Fruit fly (Drosophila melanogaster) whole organism, prepupa: Measurements from ENCODE around the gene chp.

Experiments used
- Blimp-1 ChIP-seq: fragments of 200-800 bp; sonication (Bioruptor generic); optimal IDR thresholded peaks from 3 replicates; lab custom pipeline; 2017; ENCODE audit warnings: missing biosample characterization, missing genetic modification characterization, mild to moderate bottlenecking, moderate library complexity, missing genetic modification reagents
- CG31627 ChIP-seq: fragments of 200-800 bp; sonication (Bioruptor generic); optimal IDR thresholded peaks from 3 replicates; lab custom pipeline; 2016; ENCODE audit warnings: missing biosample characterization, missing genetic modification characterization
- CG7368 ChIP-seq: fragments of 200-800 bp; sonication (Bioruptor generic); optimal IDR thresholded peaks from 3 replicates; lab custom pipeline; 2016; ENCODE audit warnings: missing biosample characterization, missing genetic modification characterization
- OdsH ChIP-seq: fragments of 200-800 bp; sonication (Bioruptor generic); optimal IDR thresholded peaks from 3 replicates; lab custom pipeline; 2016; ENCODE audit warnings: missing biosample characterization, missing genetic modification characterization
- spab ChIP-seq: fragments of 200-800 bp; sonication (Bioruptor generic); optimal IDR thresholded peaks from 2 replicates; lab custom pipeline; 2017; ENCODE audit warnings: missing biosample characterization, mild to moderate bottlenecking, missing genetic modification characterization, missing genetic modification reagents

- TF ChIP-seq CG31627 (GFP tag; lab: Kevin White, UChicago) (no peak), Blimp-1 (GFP tag; lab: Kevin White, UChicago) (no peak), spab (no peak), CG7368 (no peak), OdsH (GFP tag; lab: Kevin White, UChicago) (no peak)
Observed at dm6 chr3R:31240023-31240422, 29.5 kb upstream of the chp start.
